Worm (Caenorhabditis elegans) whole organism, mixed stage, embryonic: Measurements from ENCODE around the gene ZK673.11.

Source experiments
- ceh-83 ChIP-seq: fragments of 200-800 bp; sonication (Bioruptor generic); optimal IDR thresholded peaks from 2 replicates; lab custom pipeline; 2018; ENCODE audit warnings: mild to moderate bottlenecking, missing genetic modification characterization, missing compliant biosample characterization
- lin-13 ChIP-seq: fragments of 150-350 bp; optimal IDR thresholded peaks from 2 replicates; lab custom pipeline; 2014; ENCODE audit warnings: missing biosample characterization, missing genetic modification characterization
- lsy-2 ChIP-seq: fragments of 150-350 bp; optimal IDR thresholded peaks from 2 replicates; lab custom pipeline; 2014; ENCODE audit warnings: missing biosample characterization, missing genetic modification characterization
- mep-1 ChIP-seq: fragments of 150-350 bp; optimal IDR thresholded peaks from 2 replicates; lab custom pipeline; 2017; ENCODE audit warnings: missing biosample characterization, missing genetic modification reagents, missing genetic modification characterization, inconsistent platforms
- nhr-76 ChIP-seq: sonication (generic microtip); optimal IDR thresholded peaks from 2 replicates; lab custom pipeline; 2017; ENCODE audit warnings: missing biosample characterization, missing genetic modification characterization

ce11 chrII:10480043-10480442 is 23.0 kb downstream of the ZK673.11 start:
- TF ChIP-seq ceh-83 (GFP tag; lab: Kevin White, UChicago) (no peak), lin-13 (tag; lab: Kevin White, UChicago) (no peak), mep-1 (no peak), lsy-2 (tag; lab: Kevin White, UChicago) (no peak), nhr-76 (tag; lab: Kevin White, UChicago) (no peak)
